Worm (Caenorhabditis elegans): ENCODE results near the gene nlg-1.
A peak's percentile ranks its signal among the peaks of the same experiment; 100 is the strongest.

Gene nlg-1

ce11 chrX:13598021-13598499, 32.9 kb downstream of the nlg-1 start, which contains the start of gene bra-1 (continued):
- TF ChIP-seq ces-1 (GFP tag; optimal IDR thresholded peaks at IDR 0.05) (no peak), nhr-10 (tag; optimal IDR thresholded peaks at IDR 0.05) (no peak), lin-1 (GFP tag; IDR thresholded peaks at IDR 0.05) (no peak), zip-11 (GFP tag; IDR thresholded peaks at IDR 0.05) (no peak), ZK337.2 (GFP tag; IDR thresholded peaks at IDR 0.05) (no peak), lsy-2 (tag; optimal IDR thresholded peaks at IDR 0.05) (peak in 1 of 2 experiments; percentile 56), nhr-41 (GFP tag; IDR thresholded peaks at IDR 0.05) (no peak), gei-8 (GFP tag; optimal IDR thresholded peaks at IDR 0.05) (no peak), mdl-1 (tag; optimal IDR thresholded peaks at IDR 0.05) (peak in 1 of 2 experiments; percentile 22), F26F4.8 (GFP tag; conservative IDR thresholded peaks at IDR 0.05) (no peak), Y5F2A.4 (GFP tag; optimal IDR thresholded peaks at IDR 0.05) (no peak), ceh-20 (GFP tag; IDR thresholded peaks at IDR 0.05) (no peak), dpl-1 (GFP tag; optimal IDR thresholded peaks at IDR 0.05) (no peak), skn-1 (tag; optimal IDR thresholded peaks at IDR 0.05) (no peak), nhr-237 (tag; optimal IDR thresholded peaks at IDR 0.05) (no peak), F37D6.2 (tag; optimal IDR thresholded peaks at IDR 0.05) (peak; percentile 27), duxl-1 (tag; optimal IDR thresholded peaks at IDR 0.05; ENCODE audit: poor library complexity) (no peak), lin-39 (tag; optimal IDR thresholded peaks at IDR 0.05) (no peak), dmd-8 (GFP tag; IDR thresholded peaks at IDR 0.05) (no peak), ztf-11 (tag; optimal IDR thresholded peaks at IDR 0.05) (no peak), vab-7 (GFP tag; IDR thresholded peaks at IDR 0.05) (no peak), T20F7.1 (GFP tag; optimal IDR thresholded peaks at IDR 0.05) (peak; percentile 93), pha-4 (GFP tag; IDR thresholded peaks at IDR 0.05) (no peak), pha-4 (tag; optimal IDR thresholded peaks at IDR 0.05) (no peak), snpc-4 (tag; optimal IDR thresholded peaks at IDR 0.05) (no peak), madf-9 (GFP tag; conservative IDR thresholded peaks at IDR 0.05) (no peak), egl-27 (tag; optimal IDR thresholded peaks at IDR 0.05) (no peak), ztf-7 (tag; optimal IDR thresholded peaks at IDR 0.05) (no peak), madf-5 (GFP tag; IDR thresholded peaks at IDR 0.05) (no peak), ctbp-1 (GFP tag; IDR thresholded peaks at IDR 0.05) (no peak), nhr-42 (GFP tag; IDR thresholded peaks at IDR 0.05) (no peak), dmd-9 (GFP tag; IDR thresholded peaks at IDR 0.05) (no peak), daf-16 (GFP tag; optimal IDR thresholded peaks at IDR 0.05) (no peak), daf-16 (tag; optimal IDR thresholded peaks at IDR 0.05) (no peak), lin-38 (GFP tag; IDR thresholded peaks at IDR 0.05) (no peak), fkh-10 (GFP tag; optimal IDR thresholded peaks at IDR 0.05) (no peak), hlh-30 (tag; optimal IDR thresholded peaks at IDR 0.05; ENCODE audit: insufficient read depth) (peak; percentile 90), mep-1 (tag; optimal IDR thresholded peaks at IDR 0.05) (no peak), hif-1 (tag; optimal IDR thresholded peaks at IDR 0.05) (no peak), mes-2 (tag; optimal IDR thresholded peaks at IDR 0.05; ENCODE audit: poor library complexity, severe bottlenecking) (peak; percentile 43), spr-1 (tag; optimal IDR thresholded peaks at IDR 0.05) (no peak), F49E8.2 (tag; optimal IDR thresholded peaks at IDR 0.05; ENCODE audit: borderline replicate concordance) (no peak), Y75B8A.6 (GFP tag; IDR thresholded peaks at IDR 0.05) (no peak), aha-1 (tag) (no peak), ceh-32 (tag; optimal IDR thresholded peaks at IDR 0.05; ENCODE audit: poor library complexity) (no peak), zip-2 (tag; optimal IDR thresholded peaks at IDR 0.05) (no peak), F44E2.7 (GFP tag; IDR thresholded peaks at IDR 0.05) (no peak), egl-43 (GFP tag; IDR thresholded peaks at IDR 0.05) (0 out of 2 replicates have a peak, but pooled peaks have one; percentile 37), daf-8 (GFP tag; IDR thresholded peaks at IDR 0.05) (no peak), dmd-6 (GFP tag; IDR thresholded peaks at IDR 0.05) (peak; percentile 20; the same call in 1 of the 2 replicates), lin-13 (GFP tag; optimal IDR thresholded peaks at IDR 0.05) (no peak), R02D3.7 (tag; optimal IDR thresholded peaks at IDR 0.05) (no peak)
